Worm (Caenorhabditis elegans): ENCODE data around the gene dld-1.

dld-1 gene

ce11 chrIV:14435902-14436301 lies 28.4 kb upstream of the dld-1 start:
- TF ChIP-seq mep-1 (tag; optimal IDR thresholded peaks at IDR 0.05): no peak
- no peak for TF ChIP-seq skn-1 (tag; optimal IDR thresholded peaks at IDR 0.05)
- no peak for TF ChIP-seq snpc-4 (tag; optimal IDR thresholded peaks at IDR 0.05)
- no peak for TF ChIP-seq elt-2 (tag; optimal IDR thresholded peaks at IDR 0.05)
- no peak for TF ChIP-seq sup-37 (GFP tag; optimal IDR thresholded peaks at IDR 0.05)
- no peak for TF ChIP-seq nhr-28 (tag; optimal IDR thresholded peaks at IDR 0.05)
- TF ChIP-seq tlp-1 (tag; optimal IDR thresholded peaks at IDR 0.05): no peak
- no peak for TF ChIP-seq fkh-8 (tag; optimal IDR thresholded peaks at IDR 0.05)
- TF ChIP-seq unc-130 (tag; optimal IDR thresholded peaks at IDR 0.05): no peak
- TF ChIP-seq nhr-12 (tag; optimal IDR thresholded peaks at IDR 0.05): no peak
- no peak for TF ChIP-seq nhr-19 (GFP tag; conservative IDR thresholded peaks at IDR 0.05)
- no peak for TF ChIP-seq hpl-2 (GFP tag; optimal IDR thresholded peaks at IDR 0.05)
- no peak for TF ChIP-seq nhr-237 (tag; optimal IDR thresholded peaks at IDR 0.05)
- TF ChIP-seq ama-1 (optimal IDR thresholded peaks at IDR 0.05): no peak
- no peak for TF ChIP-seq ceh-8 (GFP tag; optimal IDR thresholded peaks at IDR 0.05)
- no peak for TF ChIP-seq mab-9 (GFP tag; IDR thresholded peaks at IDR 0.05)
- TF ChIP-seq C34B4.2 (tag; optimal IDR thresholded peaks at IDR 0.05): no peak
- no peak for TF ChIP-seq unc-62 (GFP tag; optimal IDR thresholded peaks at IDR 0.05)
- no peak for TF ChIP-seq nhr-77 (tag; optimal IDR thresholded peaks at IDR 0.05)

ce11 chrIV:14437391-14437790 lies 26.9 kb upstream of the dld-1 start:
- no peak for TF ChIP-seq irx-1 (tag; optimal IDR thresholded peaks at IDR 0.05)
- TF ChIP-seq nhr-11 (tag; optimal IDR thresholded peaks at IDR 0.05): no peak
- TF ChIP-seq aly-2 (tag; optimal IDR thresholded peaks at IDR 0.05): no peak
- no peak for TF ChIP-seq jun-1 (tag; optimal IDR thresholded peaks at IDR 0.05)
- TF ChIP-seq nhr-85 (tag): no peak
- TF ChIP-seq ces-1 (GFP tag; optimal IDR thresholded peaks at IDR 0.05): no peak
- TF ChIP-seq zag-1 (tag; optimal IDR thresholded peaks at IDR 0.05): no peak
- TF ChIP-seq blmp-1 (tag; optimal IDR thresholded peaks at IDR 0.05): no peak
- no peak for TF ChIP-seq ceh-88 (GFP tag; IDR thresholded peaks at IDR 0.05)
- no peak for TF ChIP-seq zip-4 (GFP tag; optimal IDR thresholded peaks at IDR 0.05)
- TF ChIP-seq ama-1 (optimal IDR thresholded peaks at IDR 0.05): no peak
- TF ChIP-seq mef-2 (tag; optimal IDR thresholded peaks at IDR 0.05): no peak
- TF ChIP-seq unc-30 (tag; optimal IDR thresholded peaks at IDR 0.05): no peak
- no peak for TF ChIP-seq unc-62 (GFP tag; optimal IDR thresholded peaks at IDR 0.05)
- no peak for TF ChIP-seq ceh-8 (GFP tag; optimal IDR thresholded peaks at IDR 0.05)
- TF ChIP-seq sup-37 (GFP tag; optimal IDR thresholded peaks at IDR 0.05): no peak
- no peak for TF ChIP-seq egl-13 (tag; optimal IDR thresholded peaks at IDR 0.05)

ce11 chrIV:14444077-14444476 lies 20.2 kb upstream of the dld-1 start, which contains the start of gene tra-3:
TSS of gene tra-3 (minus strand) at chrIV:14444183.
- no peak for TF ChIP-seq hlh-4 (tag; optimal IDR thresholded peaks at IDR 0.05)
- no peak for TF ChIP-seq egl-27 (tag; optimal IDR thresholded peaks at IDR 0.05)
- no peak for TF ChIP-seq pax-3 (tag; optimal IDR thresholded peaks at IDR 0.05)
- TF ChIP-seq lin-35 (GFP tag; optimal IDR thresholded peaks at IDR 0.05): no peak
- TF ChIP-seq jun-1 (tag; optimal IDR thresholded peaks at IDR 0.05): no peak

ce11 chrIV:14445191-14445795 lies 19.0 kb upstream of the dld-1 start:
- TF ChIP-seq zag-1 (tag; optimal IDR thresholded peaks at IDR 0.05): no peak
- TF ChIP-seq F16B12.6 (tag; optimal IDR thresholded peaks at IDR 0.05): no peak
- TF ChIP-seq lin-13 (GFP tag; optimal IDR thresholded peaks at IDR 0.05): peak; percentile 47
- TF ChIP-seq nhr-90 (tag; optimal IDR thresholded peaks at IDR 0.05; ENCODE audit: poor library complexity): peak; percentile 71
- TF ChIP-seq elt-3 (tag; optimal IDR thresholded peaks at IDR 0.05): peak in 2 of 6 experiments; percentile 74 to 76
- no peak for TF ChIP-seq hlh-4 (tag; optimal IDR thresholded peaks at IDR 0.05)
- no peak for TF ChIP-seq unc-62 (GFP tag; optimal IDR thresholded peaks at IDR 0.05)
- peak in 1 of 2 experiments; percentile 59 for TF ChIP-seq lin-35 (GFP tag; optimal IDR thresholded peaks at IDR 0.05)
- TF ChIP-seq skn-1 (tag; optimal IDR thresholded peaks at IDR 0.05): peak; percentile 12
- no peak for TF ChIP-seq unc-98 (GFP tag; IDR thresholded peaks at IDR 0.05)
- TF ChIP-seq mdl-1 (tag; optimal IDR thresholded peaks at IDR 0.05): peak in 1 of 2 experiments; percentile 51
- TF ChIP-seq lin-14 (GFP tag; optimal IDR thresholded peaks at IDR 0.05): peak; percentile 84
- peak; percentile 70 for TF ChIP-seq snu-23 (GFP tag; optimal IDR thresholded peaks at IDR 0.05)
- TF ChIP-seq nhr-84 (tag; optimal IDR thresholded peaks at IDR 0.05): no peak
- TF ChIP-seq nhr-85 (tag): peak; percentile 89
- peak; percentile 93 for TF ChIP-seq snpc-4 (tag; optimal IDR thresholded peaks at IDR 0.05)
- no peak for TF ChIP-seq unc-30 (tag; optimal IDR thresholded peaks at IDR 0.05)
- peak; percentile 18 for TF ChIP-seq tbx-2 (tag; optimal IDR thresholded peaks at IDR 0.05)
- peak; percentile 31 for TF ChIP-seq nhr-47 (tag; optimal IDR thresholded peaks at IDR 0.05)
- no peak for TF ChIP-seq alr-1 (tag; optimal IDR thresholded peaks at IDR 0.05; ENCODE audit: borderline replicate concordance)

Measured in whole organism, L1 larva.